Worm (Caenorhabditis elegans): ENCODE measurements around the gene sri-2.

DNA sequence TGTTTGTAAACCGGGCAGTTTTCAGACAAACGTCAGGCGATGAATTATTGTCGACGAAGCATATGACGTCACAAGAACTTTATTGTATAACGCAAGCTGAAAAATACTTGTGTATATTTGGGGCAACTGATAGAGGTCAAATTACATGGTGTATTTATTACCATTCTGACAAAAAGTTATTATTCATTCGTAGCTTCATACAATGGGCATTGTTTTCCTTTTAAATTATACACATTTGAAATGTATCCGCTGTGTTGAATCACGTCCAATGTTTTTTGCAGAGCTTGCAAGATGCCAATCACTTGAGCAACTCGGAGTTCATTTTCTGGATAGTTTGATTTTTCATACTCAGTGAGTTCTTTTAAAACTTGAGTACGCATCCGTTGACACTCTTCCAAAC is 42.0 kb downstream of the sri-2 start, which contains the start of gene F35E8.13:
- no peak for TF ChIP-seq him-1 (tag; optimal IDR thresholded peaks at IDR 0.05)
- TF ChIP-seq dao-5 (tag; optimal IDR thresholded peaks at IDR 0.05): no peak
